Worm (Caenorhabditis elegans) whole organism, midembryonic: Measurements from ENCODE around the gene srj-29.

Experiments used
- T22C8.4 ChIP-seq: fragments of 200-800 bp; sonication (Bioruptor generic); IDR thresholded peaks from 2 replicates; pipeline ENCODE4 v1.3.6; 2022; ENCODE audit warnings: missing genetic modification characterization, missing compliant biosample characterization
- cog-1 ChIP-seq: sonication (generic microtip); optimal IDR thresholded peaks from 2 replicates; lab custom pipeline; 2016; ENCODE audit warnings: missing genetic modification characterization, missing compliant biosample characterization
- flt-1 ChIP-seq: fragments of 200-800 bp; sonication (Bioruptor generic); IDR thresholded peaks from 2 replicates; pipeline ENCODE4 v1.3.6; 2022; ENCODE audit warnings: missing genetic modification characterization, missing compliant biosample characterization
- klf-2 ChIP-seq: fragments of 200-800 bp; sonication (Bioruptor generic); conservative IDR thresholded peaks from 2 replicates; pipeline ENCODE4 v1.3.6; 2022; ENCODE audit warnings: missing genetic modification reagents, missing genetic modification characterization, missing compliant biosample characterization
- med-1 ChIP-seq: sonication (generic microtip); optimal IDR thresholded peaks from 2 replicates; lab custom pipeline; 2017; ENCODE audit warnings: missing genetic modification characterization, mild to moderate bottlenecking, missing compliant biosample characterization, antibody characterized with exemption, missing genetic modification reagents; ENCODE audit not compliant: insufficient read depth
- ref-1 ChIP-seq: fragments of 200-800 bp; sonication (Bioruptor generic); conservative IDR thresholded peaks from 2 replicates; pipeline ENCODE4 v1.3.6; 2022; ENCODE audit warnings: missing genetic modification reagents, missing genetic modification characterization, missing compliant biosample characterization
- tab-1 ChIP-seq: fragments of 200-800 bp; sonication (Bioruptor generic); IDR thresholded peaks from 2 replicates; pipeline ENCODE4 v1.3.6; 2022; ENCODE audit warnings: missing genetic modification characterization, missing compliant biosample characterization
- ztf-23 ChIP-seq: fragments of 200-800 bp; sonication (Bioruptor generic); IDR thresholded peaks from 2 replicates; pipeline ENCODE4 v1.3.6; 2022; ENCODE audit warnings: missing genetic modification reagents, missing genetic modification characterization, missing compliant biosample characterization
- ztf-29 ChIP-seq: fragments of 200-800 bp; sonication (Bioruptor generic); IDR thresholded peaks from 2 replicates; pipeline ENCODE4 v1.3.6; 2022; ENCODE audit warnings: missing genetic modification reagents, missing genetic modification characterization, missing compliant biosample characterization

srj-29 gene

DNA sequence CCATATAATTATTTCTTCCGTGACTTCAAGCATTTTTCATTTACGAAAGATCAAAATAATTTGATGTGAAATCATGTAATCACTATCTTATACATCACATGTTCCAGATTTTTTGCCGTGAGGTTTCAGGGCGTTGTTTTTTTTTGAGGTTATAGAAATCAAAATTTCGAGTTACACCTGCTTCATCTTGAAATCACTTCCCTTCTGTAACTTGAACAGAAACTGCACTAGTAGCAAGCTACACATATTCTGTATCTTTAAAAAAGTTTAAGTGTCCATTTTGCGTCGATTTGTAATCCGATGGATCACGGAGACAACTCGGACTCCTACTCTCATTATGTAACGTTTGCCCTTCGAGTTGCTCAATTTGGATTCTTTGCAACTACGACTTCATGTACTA, 15.2 kb downstream of the srj-29 start, which contains the start of gene F22B8.3:
Gene F22B8.3, plus strand, starts transcription at position 301 of the 400 bp plus-strand sequence.
- TF ChIP-seq med-1 (GFP tag; lab: Kevin White, UChicago) (no peak), cog-1 (tag; lab: Kevin White, UChicago) (no peak), ztf-29 (GFP tag; lab: Robert Waterston, UW) (no peak), flt-1 (GFP tag; lab: Robert Waterston, UW) (no peak), T22C8.4 (no peak), klf-2 (GFP tag; lab: Robert Waterston, UW) (no peak), ref-1 (GFP tag; lab: Robert Waterston, UW) (no peak), tab-1 (GFP tag; lab: Robert Waterston, UW) (no peak), ztf-23 (GFP tag; lab: Robert Waterston, UW) (no peak)

DNA sequence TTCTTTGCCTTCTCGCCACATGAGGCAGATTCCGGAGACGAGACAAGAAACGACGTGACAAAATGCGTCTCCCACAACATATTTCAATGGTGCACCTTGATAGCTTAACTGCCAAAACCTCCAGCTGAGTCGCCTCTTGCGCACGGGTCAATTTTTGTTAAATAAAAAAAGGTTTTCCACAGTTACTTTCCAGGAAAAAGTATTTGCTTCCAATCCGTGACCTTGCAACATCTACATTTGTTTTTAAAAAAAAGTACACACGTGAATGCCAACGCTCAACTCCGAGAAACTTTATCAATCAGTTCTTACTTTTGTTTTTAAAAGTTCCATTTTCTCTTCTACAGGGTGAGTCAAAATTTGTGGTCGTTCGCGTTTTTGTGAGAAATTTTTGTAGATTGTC, 18.8 kb downstream of the srj-29 start, which contains the start of gene F22B8.7:
Gene F22B8.7, plus strand, starts transcription at position 301 of the 400 bp plus-strand sequence.
- TF ChIP-seq cog-1 (tag; lab: Kevin White, UChicago): no peak
- TF ChIP-seq ref-1 (GFP tag; lab: Robert Waterston, UW): no peak

DNA sequence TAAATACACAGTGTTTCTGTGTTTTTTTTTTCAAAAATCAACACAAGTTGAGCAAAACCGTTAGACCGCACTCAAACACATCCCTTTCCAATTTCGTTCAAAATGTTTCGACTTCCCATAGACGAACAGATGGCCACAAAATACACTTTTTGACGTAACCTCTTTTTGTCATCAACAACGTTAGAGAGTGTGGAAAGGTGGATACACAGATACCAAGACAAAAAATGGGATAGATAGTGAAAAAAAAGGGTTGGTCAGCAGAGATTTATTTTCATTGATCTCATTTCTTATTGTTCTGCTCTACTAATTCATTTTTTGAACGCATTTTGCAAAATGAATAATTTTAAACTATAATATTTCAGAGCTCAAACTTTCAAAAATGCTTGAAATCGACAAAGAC, 19.4 kb downstream of the srj-29 start:
- TF ChIP-seq ztf-29 (GFP tag; lab: Robert Waterston, UW): no peak
- no peak for TF ChIP-seq flt-1 (GFP tag; lab: Robert Waterston, UW)
- no peak for TF ChIP-seq cog-1 (tag; lab: Kevin White, UChicago)
- no peak for TF ChIP-seq ref-1 (GFP tag; lab: Robert Waterston, UW)
- TF ChIP-seq med-1 (GFP tag; lab: Kevin White, UChicago): no peak
- TF ChIP-seq tab-1 (GFP tag; lab: Robert Waterston, UW): no peak
- no peak for TF ChIP-seq T22C8.4
- no peak for TF ChIP-seq klf-2 (GFP tag; lab: Robert Waterston, UW)
- no peak for TF ChIP-seq ztf-23 (GFP tag; lab: Robert Waterston, UW)

DNA sequence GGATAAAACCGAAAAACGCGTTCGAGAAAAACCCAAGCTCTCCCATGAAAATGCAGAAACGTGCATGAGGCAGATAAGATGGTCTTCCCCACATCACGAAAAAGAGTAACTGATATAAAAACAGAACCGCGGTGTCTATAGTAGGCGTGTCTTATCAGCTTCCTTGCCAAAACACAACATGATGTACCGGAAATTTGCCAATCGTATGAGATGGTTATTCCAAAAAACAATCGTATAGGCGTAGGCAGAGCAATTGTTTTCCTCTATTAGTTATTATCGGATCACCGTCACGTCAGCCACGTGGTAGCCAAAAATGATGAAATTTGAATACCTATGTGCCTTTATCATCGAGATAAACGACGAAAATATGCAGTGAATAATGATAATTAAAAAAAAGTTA, 24.0 kb downstream of the srj-29 start, which contains the start of gene str-7:
Gene str-7, minus strand, starts transcription at position 101 of the 400 bp plus-strand sequence.
- TF ChIP-seq ztf-29 (GFP tag; lab: Robert Waterston, UW) (no peak), T22C8.4 (no peak), klf-2 (GFP tag; lab: Robert Waterston, UW) (no peak), tab-1 (GFP tag; lab: Robert Waterston, UW) (no peak), ztf-23 (GFP tag; lab: Robert Waterston, UW) (no peak), flt-1 (GFP tag; lab: Robert Waterston, UW) (no peak), ref-1 (GFP tag; lab: Robert Waterston, UW) (no peak), med-1 (GFP tag; lab: Kevin White, UChicago) (no peak), cog-1 (tag; lab: Kevin White, UChicago) (no peak)

DNA sequence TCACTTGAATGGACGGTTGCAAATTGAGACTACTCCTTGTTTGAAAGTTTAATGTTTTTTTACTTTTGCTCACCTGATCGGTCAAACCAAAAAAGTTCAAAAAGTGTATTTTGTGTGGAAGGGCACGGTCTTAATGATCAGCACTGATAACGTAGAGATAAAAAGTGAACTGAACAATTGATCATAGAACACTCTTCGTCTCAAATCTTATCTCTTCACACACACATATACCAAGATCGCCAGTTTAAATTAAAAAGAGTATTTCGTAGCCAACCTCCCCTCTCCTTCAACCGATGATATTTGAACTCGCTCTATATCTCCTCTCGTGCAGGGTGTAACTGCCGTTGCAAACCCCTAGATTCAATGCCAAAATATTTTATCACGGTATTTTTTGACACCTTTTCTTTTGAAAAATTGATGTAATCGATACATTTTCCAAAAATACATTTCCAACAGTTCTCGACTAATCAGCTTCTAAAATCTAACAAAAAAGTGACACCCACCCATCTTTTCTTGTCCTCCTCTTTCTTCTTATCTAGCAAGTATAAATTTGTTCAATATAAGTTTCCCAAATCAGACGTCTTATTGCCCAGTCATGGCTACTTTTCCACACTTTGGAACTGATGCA, 24.8 kb downstream of the srj-29 start, which contains the start of gene cth-1:
Gene cth-1, plus strand, starts transcription at position 578 of the 628 bp plus-strand sequence.
- TF ChIP-seq med-1 (GFP tag; lab: Kevin White, UChicago) (no peak), ref-1 (GFP tag; lab: Robert Waterston, UW) (no peak), cog-1 (tag; lab: Kevin White, UChicago) (no peak), tab-1 (GFP tag; lab: Robert Waterston, UW) (no peak), ztf-23 (GFP tag; lab: Robert Waterston, UW) (no peak), ztf-29 (GFP tag; lab: Robert Waterston, UW) (no peak), flt-1 (GFP tag; lab: Robert Waterston, UW) (no peak), klf-2 (GFP tag; lab: Robert Waterston, UW) (no peak), T22C8.4 (no peak)

DNA sequence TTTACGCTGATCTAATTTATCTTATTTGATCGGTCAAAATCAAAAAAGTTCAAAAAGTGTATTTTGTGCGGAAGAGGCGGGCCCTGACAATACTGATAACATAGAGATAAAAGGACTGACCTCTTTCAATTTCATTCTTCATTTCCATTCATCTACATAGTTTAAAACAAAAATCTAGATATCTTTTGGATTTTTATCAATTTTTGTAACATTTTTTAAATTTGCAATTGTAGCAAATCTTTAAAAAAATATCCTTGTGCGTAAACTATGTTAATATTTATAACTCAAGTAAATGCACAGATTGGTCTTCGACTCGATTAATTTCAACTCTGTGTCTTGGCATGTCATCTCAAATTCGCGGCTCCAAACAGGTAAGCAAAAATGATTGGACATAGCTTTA, 28.1 kb downstream of the srj-29 start, which contains the start of gene argk-1:
Gene argk-1, plus strand, starts transcription at position 301 of the 400 bp plus-strand sequence.
- no peak for TF ChIP-seq tab-1 (GFP tag; lab: Robert Waterston, UW)
- no peak for TF ChIP-seq ztf-23 (GFP tag; lab: Robert Waterston, UW)
- TF ChIP-seq flt-1 (GFP tag; lab: Robert Waterston, UW): no peak
- no peak for TF ChIP-seq ref-1 (GFP tag; lab: Robert Waterston, UW)
- no peak for TF ChIP-seq T22C8.4
- no peak for TF ChIP-seq med-1 (GFP tag; lab: Kevin White, UChicago)
- no peak for TF ChIP-seq cog-1 (tag; lab: Kevin White, UChicago)
- TF ChIP-seq ztf-29 (GFP tag; lab: Robert Waterston, UW): no peak
- TF ChIP-seq klf-2 (GFP tag; lab: Robert Waterston, UW): no peak

DNA sequence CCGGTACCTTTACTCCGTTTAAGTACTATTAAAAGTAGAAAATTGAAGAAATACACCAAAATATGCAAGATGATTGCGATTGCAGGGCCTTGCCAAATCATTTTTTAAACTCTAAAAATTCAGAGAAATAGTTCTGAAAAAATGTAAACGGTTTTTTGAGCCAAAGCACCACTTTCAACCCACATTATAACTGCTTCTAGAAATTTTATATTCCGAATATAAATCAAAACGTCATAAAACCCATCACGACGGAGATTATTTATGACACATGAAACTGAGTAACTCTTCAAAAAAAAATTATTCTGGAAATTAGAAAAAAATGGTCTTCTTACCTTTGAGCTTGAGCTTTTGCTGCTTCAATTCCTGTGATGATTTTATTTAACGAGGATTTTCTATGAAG, 38.8 kb downstream of the srj-29 start, which contains the start of gene srxa-16:
Gene srxa-16, minus strand, starts transcription at position 101 of the 400 bp plus-strand sequence.
- TF ChIP-seq cog-1 (tag; lab: Kevin White, UChicago): no peak
- TF ChIP-seq ztf-23 (GFP tag; lab: Robert Waterston, UW): no peak
- TF ChIP-seq med-1 (GFP tag; lab: Kevin White, UChicago): no peak
- TF ChIP-seq klf-2 (GFP tag; lab: Robert Waterston, UW): no peak
- TF ChIP-seq tab-1 (GFP tag; lab: Robert Waterston, UW): no peak
- TF ChIP-seq flt-1 (GFP tag; lab: Robert Waterston, UW): no peak
- TF ChIP-seq T22C8.4: no peak
- no peak for TF ChIP-seq ztf-29 (GFP tag; lab: Robert Waterston, UW)
- TF ChIP-seq ref-1 (GFP tag; lab: Robert Waterston, UW): no peak

DNA sequence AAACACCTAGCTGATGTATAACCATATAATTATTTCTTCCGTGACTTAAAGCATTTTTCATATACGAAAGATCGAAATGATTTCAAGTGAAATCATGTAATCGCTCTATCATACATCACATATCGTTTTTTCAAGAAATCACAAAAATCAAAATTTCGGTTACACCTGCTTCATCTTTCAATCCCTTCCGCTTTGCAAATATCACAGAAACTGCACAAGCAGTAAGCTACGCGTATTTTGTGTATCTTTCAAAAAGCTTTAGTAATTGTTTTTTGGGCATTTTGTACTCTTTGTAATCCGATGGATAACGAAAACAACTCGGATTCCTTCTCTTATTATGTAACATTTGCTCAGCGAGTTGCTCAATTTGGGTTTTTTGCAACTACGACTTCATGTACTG, 39.9 kb downstream of the srj-29 start, which contains the start of gene str-25:
Gene str-25, plus strand, starts transcription at position 301 of the 400 bp plus-strand sequence.
- TF ChIP-seq T22C8.4 (no peak), klf-2 (GFP tag; lab: Robert Waterston, UW) (no peak), ztf-29 (GFP tag; lab: Robert Waterston, UW) (no peak), cog-1 (tag; lab: Kevin White, UChicago) (no peak), med-1 (GFP tag; lab: Kevin White, UChicago) (no peak), tab-1 (GFP tag; lab: Robert Waterston, UW) (no peak), ztf-23 (GFP tag; lab: Robert Waterston, UW) (no peak), flt-1 (GFP tag; lab: Robert Waterston, UW) (no peak), ref-1 (GFP tag; lab: Robert Waterston, UW) (no peak)
